Worm (Caenorhabditis elegans) whole organism, L4 larva: ENCODE results near the gene srlf-36.
A peak's percentile ranks its signal among the peaks of the same experiment; 100 is the strongest.

Experiments used
- F10B5.3 ChIP-seq: sonication (generic microtip); optimal IDR thresholded peaks from 2 replicates; lab custom pipeline; 2016; ENCODE audit warnings: mild to moderate bottlenecking, missing genetic modification characterization, missing compliant biosample characterization
- F44E2.7 ChIP-seq: fragments of 200-800 bp; sonication (Bioruptor generic); IDR thresholded peaks from 2 replicates; pipeline ENCODE4 v2.1.2; 2022; ENCODE audit warnings: missing genetic modification characterization, missing compliant biosample characterization
- F49E8.2 ChIP-seq: sonication (generic microtip); optimal IDR thresholded peaks from 2 replicates; lab custom pipeline; 2016; ENCODE audit warnings: missing compliant biosample characterization, mild to moderate bottlenecking, missing genetic modification characterization, borderline replicate concordance
- T20F7.1 ChIP-seq: fragments of 200-800 bp; sonication (Bioruptor generic); optimal IDR thresholded peaks from 2 replicates; lab custom pipeline; 2018; ENCODE audit warnings: mild to moderate bottlenecking, missing genetic modification characterization, missing compliant biosample characterization
- Y105C5A.15 ChIP-seq: fragments of 200-800 bp; sonication (Bioruptor generic); IDR thresholded peaks from 2 replicates; pipeline ENCODE4 v1.3.6; 2022; ENCODE audit warnings: missing genetic modification characterization, missing compliant biosample characterization
- ama-1 ChIP-seq: fragments of 150-350 bp; optimal IDR thresholded peaks from 2 replicates; lab custom pipeline; 2014; ENCODE audit warnings: inconsistent platforms, mixed read lengths
- arid-1 ChIP-seq: fragments of 200-800 bp; sonication (Bioruptor generic); conservative IDR thresholded peaks from 2 replicates; pipeline ENCODE4 v1.3.6; 2022; ENCODE audit warnings: missing genetic modification reagents, missing genetic modification characterization, missing compliant biosample characterization
- attf-4 ChIP-seq: sonication (generic microtip); optimal IDR thresholded peaks from 3 replicates; lab custom pipeline; 2017; ENCODE audit warnings: missing biosample characterization, missing genetic modification characterization
- daf-8 ChIP-seq: fragments of 200-800 bp; sonication (Bioruptor generic); IDR thresholded peaks from 2 replicates; pipeline ENCODE4 v1.3.6; 2022; ENCODE audit warnings: missing genetic modification characterization, missing compliant biosample characterization
- dmd-6 ChIP-seq: fragments of 200-800 bp; sonication (Bioruptor generic); IDR thresholded peaks from 2 replicates; pipeline ENCODE4 v1.3.6; 2022; ENCODE audit warnings: missing genetic modification reagents, missing genetic modification characterization, missing compliant biosample characterization
- dmd-9 ChIP-seq: fragments of 200-800 bp; sonication (Bioruptor generic); IDR thresholded peaks from 2 replicates; pipeline ENCODE4 v1.3.6; 2022; ENCODE audit warnings: missing genetic modification reagents, missing genetic modification characterization, missing compliant biosample characterization
- fkh-10 ChIP-seq: fragments of 150-350 bp; optimal IDR thresholded peaks from 2 replicates; lab custom pipeline; 2014; ENCODE audit warnings: missing biosample characterization, missing genetic modification reagents, missing genetic modification characterization
- hlh-11 ChIP-seq: fragments of 200-800 bp; sonication (Bioruptor generic); optimal IDR thresholded peaks from 2 replicates; lab custom pipeline; 2018; ENCODE audit warnings: mild to moderate bottlenecking, missing genetic modification characterization, missing compliant biosample characterization
- jun-1 ChIP-seq: fragments of 150-350 bp; optimal IDR thresholded peaks from 2 replicates; lab custom pipeline; 2014; ENCODE audit warnings: missing biosample characterization, missing genetic modification reagents, missing genetic modification characterization
- lim-7 ChIP-seq: fragments of 200-800 bp; sonication (Bioruptor generic); IDR thresholded peaks from 2 replicates; pipeline ENCODE4 v1.3.6; 2022; ENCODE audit warnings: missing genetic modification characterization, missing compliant biosample characterization
- lin-1 ChIP-seq: fragments of 200-800 bp; sonication (Bioruptor generic); IDR thresholded peaks from 2 replicates; pipeline ENCODE4 v1.3.6; 2022; ENCODE audit warnings: missing genetic modification reagents, missing genetic modification characterization, missing compliant biosample characterization
- lin-13 ChIP-seq: fragments of 150-350 bp; optimal IDR thresholded peaks from 2 replicates; lab custom pipeline; 2014; ENCODE audit warnings: missing biosample characterization, missing genetic modification reagents, missing genetic modification characterization
- mdt-29 ChIP-seq: fragments of 200-800 bp; sonication (Bioruptor generic); IDR thresholded peaks from 2 replicates; pipeline ENCODE4 v1.3.6; 2022; ENCODE audit warnings: missing genetic modification reagents, missing genetic modification characterization, missing compliant biosample characterization
- mxl-2 ChIP-seq: fragments of 200-800 bp; sonication (Bioruptor generic); conservative IDR thresholded peaks from 2 replicates; pipeline ENCODE4 v1.3.6; 2022; ENCODE audit warnings: missing genetic modification reagents, missing genetic modification characterization, missing compliant biosample characterization
- nhr-11 ChIP-seq: fragments of 150-350 bp; optimal IDR thresholded peaks from 2 replicates; lab custom pipeline; 2014; ENCODE audit warnings: missing biosample characterization, missing genetic modification characterization
- nhr-111 ChIP-seq: fragments of 200-800 bp; sonication (Bioruptor generic); optimal IDR thresholded peaks from 2 replicates; lab custom pipeline; 2018; ENCODE audit warnings: mild to moderate bottlenecking, missing genetic modification characterization, missing compliant biosample characterization
- nhr-25 ChIP-seq: sonication (generic microtip); optimal IDR thresholded peaks from 2 replicates; lab custom pipeline; 2017; ENCODE audit warnings: missing genetic modification characterization, mild to moderate bottlenecking, missing compliant biosample characterization, antibody characterized with exemption, moderate library complexity, borderline replicate concordance; ENCODE audit not compliant: insufficient read depth
- nhr-42 ChIP-seq: fragments of 200-800 bp; sonication (Bioruptor generic); IDR thresholded peaks from 2 replicates; pipeline ENCODE4 v1.3.6; 2022; ENCODE audit warnings: missing genetic modification characterization, missing compliant biosample characterization
- nhr-48 ChIP-seq: sonication (generic microtip); optimal IDR thresholded peaks from 2 replicates; lab custom pipeline; 2016; ENCODE audit warnings: mild to moderate bottlenecking, missing genetic modification characterization, missing compliant biosample characterization
- pqm-1 ChIP-seq: sonication (generic microtip); optimal IDR thresholded peaks from 2 replicates; lab custom pipeline; 2017; ENCODE audit warnings: missing biosample characterization, missing genetic modification characterization
- rbr-2 ChIP-seq: sonication (generic microtip); optimal IDR thresholded peaks from 2 replicates; lab custom pipeline; 2016; ENCODE audit warnings: missing genotype, missing genetic modification characterization, missing compliant biosample characterization
- saeg-2 ChIP-seq: fragments of 200-800 bp; sonication (Bioruptor generic); IDR thresholded peaks from 2 replicates; pipeline ENCODE4 v1.3.6; 2022; ENCODE audit warnings: missing genetic modification reagents, missing genetic modification characterization, missing compliant biosample characterization
- sdz-12 ChIP-seq: fragments of 200-800 bp; sonication (Bioruptor generic); optimal IDR thresholded peaks from 2 replicates; lab custom pipeline; 2018; ENCODE audit warnings: mild to moderate bottlenecking, missing genetic modification characterization, missing compliant biosample characterization
- snpc-1.2 ChIP-seq: fragments of 200-800 bp; sonication (Bioruptor generic); IDR thresholded peaks from 2 replicates; pipeline ENCODE4 v1.3.6; 2022; ENCODE audit warnings: missing genetic modification reagents, missing genetic modification characterization, missing compliant biosample characterization
- spr-3 ChIP-seq: fragments of 200-800 bp; sonication (Bioruptor generic); optimal IDR thresholded peaks from 2 replicates; lab custom pipeline; 2018; ENCODE audit warnings: mild to moderate bottlenecking, missing genetic modification characterization, missing compliant biosample characterization
- unc-62 ChIP-seq, 3 experiments: fragments of 150-350 bp in 1 of 3; sonication (generic microtip); optimal IDR thresholded peaks in 2 of 3; peaks in 1 of 3; 1 replicate in 1 of 3; 2 replicates in 2 of 3; lab custom pipeline; 2014 to 2017; ENCODE audit warnings: missing biosample characterization in 3 of 3, missing genetic modification characterization in 3 of 3, missing genetic modification reagents in 3 of 3, missing genotype in 1 of 3
- vab-7 ChIP-seq: fragments of 200-800 bp; sonication (Bioruptor generic); IDR thresholded peaks from 2 replicates; pipeline ENCODE4 v1.3.6; 2022; ENCODE audit warnings: missing genetic modification reagents, missing genetic modification characterization, missing compliant biosample characterization
- zfp-2 ChIP-seq: sonication (generic microtip); optimal IDR thresholded peaks from 2 replicates; lab custom pipeline; 2016; ENCODE audit warnings: mild to moderate bottlenecking, missing genetic modification characterization, missing compliant biosample characterization
- ztf-11 ChIP-seq: fragments of 150-350 bp; optimal IDR thresholded peaks from 2 replicates; lab custom pipeline; 2014; ENCODE audit warnings: missing biosample characterization, missing genetic modification characterization
- ztf-7 ChIP-seq: fragments of 150-350 bp; optimal IDR thresholded peaks from 2 replicates; lab custom pipeline; 2014; ENCODE audit warnings: missing biosample characterization, missing genetic modification characterization

The srlf-36 gene

DNA sequence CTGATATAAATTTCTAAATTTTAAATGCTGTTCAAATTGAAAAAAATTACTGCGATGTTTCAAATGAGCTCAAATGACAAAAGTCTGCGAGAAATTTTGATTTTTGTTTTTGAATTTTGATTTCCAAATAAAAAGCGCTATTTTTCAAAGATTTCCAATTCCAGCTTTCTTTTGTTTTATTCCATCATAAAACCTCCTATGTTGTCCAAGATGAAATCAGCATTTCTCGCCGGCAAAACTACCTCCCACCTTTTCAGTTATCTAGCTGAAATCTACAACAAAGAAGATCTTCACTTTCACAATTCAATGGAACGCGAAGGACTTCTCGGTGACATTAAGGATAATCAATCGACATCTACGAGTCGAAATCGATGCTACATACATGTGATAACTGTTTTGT is 30.6 kb downstream of the srlf-36 start, which contains the start of gene K06H6.4:
TSS of gene K06H6.4 (plus strand) at position 301 of the 400 bp plus-strand sequence.
- no peak for TF ChIP-seq T20F7.1 (GFP tag; lab: Kevin White, UChicago)
- TF ChIP-seq snpc-1.2 (GFP tag; lab: Robert Waterston, UW) = no peak
- no peak for TF ChIP-seq ztf-7 (tag; lab: Kevin White, UChicago)
- no peak for TF ChIP-seq hlh-11 (tag; lab: Kevin White, UChicago)
- no peak for TF ChIP-seq ama-1
- TF ChIP-seq nhr-25 = no peak
- no peak for TF ChIP-seq jun-1 (tag; lab: Kevin White, UChicago)
- TF ChIP-seq saeg-2 (GFP tag; lab: Robert Waterston, UW) = no peak
- TF ChIP-seq zfp-2 (tag; lab: Kevin White, UChicago) = no peak
- no peak for TF ChIP-seq lim-7 (GFP tag; lab: Robert Waterston, UW)
- TF ChIP-seq arid-1 (GFP tag; lab: Robert Waterston, UW) = no peak
- no peak for TF ChIP-seq nhr-11
- no peak for TF ChIP-seq lin-13

- TF ChIP-seq dmd-9 (no peak), unc-62 (GFP tag; optimal IDR thresholded peaks at IDR 0.05 in 1 of 2; lab: Kevin White, UChicago) (peak in 1 of 2 experiments; percentile 97), unc-62 (tag; optimal IDR thresholded peaks at IDR 0.05; lab: Kevin White, UChicago) (no peak)
Measured at ce11 chrV:576918-577317, 32.7 kb downstream of the srlf-36 start.

ce11 chrV:576070-576469 is 33.5 kb downstream of the srlf-36 start, which contains the start of gene K06H6.5:
Gene K06H6.5, plus strand, starts transcription at chrV:576370.
- TF ChIP-seq ztf-11 (tag; lab: Kevin White, UChicago) (no peak), mdt-29 (GFP tag; lab: Robert Waterston, UW) (no peak), F49E8.2 (tag; lab: Kevin White, UChicago) (no peak), nhr-111 (GFP tag; lab: Kevin White, UChicago) (no peak), fkh-10 (GFP tag; lab: Kevin White, UChicago) (no peak), pqm-1 (no peak), vab-7 (GFP tag; lab: Robert Waterston, UW) (no peak), Y105C5A.15 (GFP tag; lab: Robert Waterston, UW) (no peak), spr-3 (GFP tag; lab: Kevin White, UChicago) (no peak), F44E2.7 (GFP tag; lab: Robert Waterston, UW) (no peak), lin-1 (no peak), attf-4 (tag; lab: Kevin White, UChicago) (no peak)
- TF ChIP-seq, all 104 proteins: peak for 0

- TF ChIP-seq arid-1 (GFP tag; lab: Robert Waterston, UW) (no peak), rbr-2 (tag; lab: Kevin White, UChicago) (no peak), nhr-48 (tag; lab: Kevin White, UChicago) (no peak)
Measured at ce11 chrV:574639-575038, 34.9 kb downstream of the srlf-36 start, which contains the start of gene C14C6.13. Gene C14C6.13, minus strand, starts transcription at chrV:574739.

ce11 chrV:568105-568504 is 41.5 kb downstream of the srlf-36 start, which contains the start of gene sri-72:
Gene sri-72, minus strand, starts transcription at chrV:568205.
- TF ChIP-seq nhr-48 (tag; lab: Kevin White, UChicago) (no peak), daf-8 (GFP tag; lab: Robert Waterston, UW) (no peak), sdz-12 (GFP tag; lab: Kevin White, UChicago) (no peak), F10B5.3 (tag; lab: Kevin White, UChicago) (no peak), dmd-6 (no peak), nhr-42 (GFP tag; lab: Robert Waterston, UW) (no peak), mxl-2 (GFP tag; lab: Robert Waterston, UW) (no peak)
